Fruit fly (Drosophila melanogaster) whole organism, pupa: ENCODE data around the gene CG17211.
A peak's percentile ranks its signal among the peaks of the same experiment; 100 is the strongest.

ENCODE experiments used
- CG10348 ChIP-seq: fragments of 200-800 bp; sonication (Bioruptor generic); IDR thresholded peaks from 2 replicates; pipeline ENCODE4 v1.3.6; 2022; ENCODE audit warnings: missing biosample characterization, missing genetic modification characterization
- CG13204 ChIP-seq: fragments of 200-800 bp; sonication (Bioruptor generic); optimal IDR thresholded peaks from 2 replicates; lab custom pipeline; 2018; ENCODE audit warnings: missing biosample characterization, mild to moderate bottlenecking, missing genetic modification characterization, moderate library complexity
- CG14655 ChIP-seq: fragments of 200-800 bp; sonication (Bioruptor generic); optimal IDR thresholded peaks from 3 replicates; lab custom pipeline; 2017; ENCODE audit warnings: mild to moderate bottlenecking, missing biosample characterization, missing genetic modification reagents, missing genetic modification characterization
- CG15710 ChIP-seq: fragments of 200-800 bp; sonication (Bioruptor generic); optimal IDR thresholded peaks from 2 replicates; lab custom pipeline; 2018; ENCODE audit warnings: missing biosample characterization, mild to moderate bottlenecking, missing genetic modification characterization, moderate library complexity
- CG17806 ChIP-seq: fragments of 200-800 bp; sonication (Bioruptor generic); optimal IDR thresholded peaks from 2 replicates; lab custom pipeline; 2018; ENCODE audit warnings: missing biosample characterization, mild to moderate bottlenecking, missing genetic modification characterization, moderate library complexity
- CG32121 ChIP-seq: fragments of 200-800 bp; sonication (Bioruptor generic); IDR thresholded peaks from 2 replicates; pipeline ENCODE4 v1.3.6; 2022; ENCODE audit warnings: missing biosample characterization, missing genetic modification characterization
- CG4496 ChIP-seq: fragments of 200-800 bp; sonication (Bioruptor generic); IDR thresholded peaks from 3 replicates; pipeline ENCODE4 v1.3.6; 2022; ENCODE audit warnings: missing biosample characterization, missing genetic modification characterization
- CG8301 ChIP-seq: fragments of 200-800 bp; sonication (Bioruptor generic); optimal IDR thresholded peaks from 2 replicates; lab custom pipeline; 2018; ENCODE audit warnings: missing biosample characterization, mild to moderate bottlenecking, missing genetic modification characterization
- D1 ChIP-seq: fragments of 200-800 bp; sonication (Bioruptor generic); optimal IDR thresholded peaks from 2 replicates; lab custom pipeline; 2018; ENCODE audit warnings: missing biosample characterization, mild to moderate bottlenecking, missing genetic modification characterization, moderate library complexity
- EcR ChIP-seq: fragments of 200-800 bp; sonication (Bioruptor generic); optimal IDR thresholded peaks from 3 replicates; lab custom pipeline; 2019; ENCODE audit warnings: missing biosample characterization, missing genetic modification characterization, mild to moderate bottlenecking, moderate library complexity, missing genetic modification reagents
- Pif1A ChIP-seq: fragments of 200-800 bp; sonication (Bioruptor generic); optimal IDR thresholded peaks from 3 replicates; lab custom pipeline; 2016; ENCODE audit warnings: missing biosample characterization, missing genetic modification characterization
- Pif1B ChIP-seq: fragments of 200-800 bp; sonication (Bioruptor generic); optimal IDR thresholded peaks from 3 replicates; lab custom pipeline; 2016; ENCODE audit warnings: missing biosample characterization, missing genetic modification characterization
- Snoo ChIP-seq: fragments of 200-800 bp; sonication (Bioruptor generic); optimal IDR thresholded peaks from 3 replicates; lab custom pipeline; 2017; ENCODE audit warnings: missing biosample characterization, mild to moderate bottlenecking, missing genetic modification characterization, inconsistent platforms
- rn ChIP-seq: fragments of 200-800 bp; sonication (Bioruptor generic); IDR thresholded peaks from 2 replicates; pipeline ENCODE4 v1.3.6; 2022; ENCODE audit warnings: missing biosample characterization, missing genetic modification characterization

- TF ChIP-seq Pif1A (GFP tag; lab: Kevin White, UChicago) (no peak), CG13204 (no peak), CG10348 (GFP tag; lab: Robert Waterston, UW) (no peak), CG32121 (no peak), EcR (GFP tag; lab: Kevin White, UChicago) (no peak), rn (GFP tag; lab: Robert Waterston, UW) (no peak), D1 (tag; lab: Kevin White, UChicago) (no peak), CG17806 (tag; lab: Kevin White, UChicago) (no peak), CG4496 (GFP tag; lab: Robert Waterston, UW) (peak; percentile 39; the same call in 1 of the 3 replicates), Snoo (no peak), CG8301 (tag; lab: Kevin White, UChicago) (no peak), Pif1B (no peak), CG14655 (GFP tag; lab: Kevin White, UChicago) (peak; percentile 29), CG15710 (no peak)
These were observed 19.3 kb downstream of the CG17211 start, which contains the start of gene rho-6 for dm6 chr2L:12133275-12134124.
